Worm (Caenorhabditis elegans): ENCODE measurements around the gene cul-6.

The cul-6 gene

ce11 chrIV:12614624-12615023 lies 24.4 kb upstream of the cul-6 start, which contains the start of gene efa-6:
TSS of gene efa-6 (minus strand) at chrIV:12614724.
- TF ChIP-seq lin-13 (GFP tag; optimal IDR thresholded peaks at IDR 0.05) = no peak
- no peak for TF ChIP-seq mdl-1 (tag; optimal IDR thresholded peaks at IDR 0.05)
- no peak for TF ChIP-seq nhr-237 (tag; optimal IDR thresholded peaks at IDR 0.05)
- TF ChIP-seq unc-55 (GFP tag; optimal IDR thresholded peaks at IDR 0.05) = no peak
- TF ChIP-seq unc-62 (GFP tag; optimal IDR thresholded peaks at IDR 0.05) = no peak
- no peak for TF ChIP-seq mbf-1 (tag; optimal IDR thresholded peaks at IDR 0.05)
- TF ChIP-seq nhr-12 (tag; optimal IDR thresholded peaks at IDR 0.05) = no peak
- no peak for TF ChIP-seq Y55F3AM.14 (GFP tag; optimal IDR thresholded peaks at IDR 0.05)
- no peak for TF ChIP-seq nhr-77 (tag; optimal IDR thresholded peaks at IDR 0.05)
- TF ChIP-seq dmd-4 (tag; optimal IDR thresholded peaks at IDR 0.05) = no peak
- no peak for TF ChIP-seq lin-39 (tag; optimal IDR thresholded peaks at IDR 0.05)
- no peak for TF ChIP-seq ceh-16 (tag; optimal IDR thresholded peaks at IDR 0.05)
- no peak for TF ChIP-seq skn-1 (tag; optimal IDR thresholded peaks at IDR 0.05)
- no peak for TF ChIP-seq gmeb-1 (tag; optimal IDR thresholded peaks at IDR 0.05)
- no peak for TF ChIP-seq R02D3.7 (tag; optimal IDR thresholded peaks at IDR 0.05)
- TF ChIP-seq lsy-2 (tag; optimal IDR thresholded peaks at IDR 0.05) = no peak
- TF ChIP-seq crh-2 (tag; optimal IDR thresholded peaks at IDR 0.05) = no peak

- peak; percentile 63 for TF ChIP-seq gmeb-1 (tag; optimal IDR thresholded peaks at IDR 0.05)
- peak; percentile 29 for TF ChIP-seq fos-1 (tag; optimal IDR thresholded peaks at IDR 0.05)
- peak; percentile 50 for TF ChIP-seq C34F6.9 (tag; optimal IDR thresholded peaks at IDR 0.05)
- no peak for TF ChIP-seq aly-2 (tag; optimal IDR thresholded peaks at IDR 0.05)
- peak; percentile 46 for TF ChIP-seq unc-55 (GFP tag; optimal IDR thresholded peaks at IDR 0.05)
- TF ChIP-seq ztf-11 (tag; optimal IDR thresholded peaks at IDR 0.05) = no peak
- TF ChIP-seq mdl-1 (tag; optimal IDR thresholded peaks at IDR 0.05) = no peak
- TF ChIP-seq lsy-2 (tag; optimal IDR thresholded peaks at IDR 0.05) = peak in 1 of 2 experiments; percentile 67
- TF ChIP-seq sma-3 (GFP tag; optimal IDR thresholded peaks at IDR 0.05) = no peak
Measured at ce11 chrIV:12605401-12605800, 15.2 kb upstream of the cul-6 start, which contains the start of gene Y55D9A.2. TSS of gene Y55D9A.2 (minus strand) at chrIV:12605431.

DNA sequence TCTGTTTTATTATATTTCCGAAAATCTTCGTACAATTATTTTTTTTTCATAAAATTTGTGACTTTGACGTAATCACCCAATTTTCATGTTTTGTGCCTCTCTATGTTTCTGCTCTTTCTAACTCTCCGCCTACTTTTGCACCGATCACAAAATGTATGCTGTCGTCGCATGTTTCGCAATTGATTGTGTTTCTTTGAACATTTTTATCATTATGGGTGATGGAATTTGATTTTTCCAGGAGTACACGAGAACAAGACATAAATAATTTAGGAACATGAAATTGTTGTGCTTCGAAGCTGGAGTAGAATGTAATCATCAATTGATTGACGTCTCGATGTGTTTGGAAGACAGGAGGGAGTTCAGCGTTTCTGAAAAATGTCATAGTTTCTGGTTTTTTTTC lies 10.7 kb upstream of the cul-6 start:
- peak; percentile 85 for TF ChIP-seq fos-1 (tag; optimal IDR thresholded peaks at IDR 0.05)
- TF ChIP-seq crh-2 (tag; optimal IDR thresholded peaks at IDR 0.05) = peak; percentile 25
- TF ChIP-seq lin-39 (tag; optimal IDR thresholded peaks at IDR 0.05) = no peak
- peak; percentile 44 for TF ChIP-seq sma-9 (GFP tag; optimal IDR thresholded peaks at IDR 0.05)
- no peak for TF ChIP-seq sma-9 (tag; optimal IDR thresholded peaks at IDR 0.05)

- no peak for TF ChIP-seq lin-39 (tag; optimal IDR thresholded peaks at IDR 0.05)
- peak; percentile 38 for TF ChIP-seq crh-2 (tag; optimal IDR thresholded peaks at IDR 0.05)
- TF ChIP-seq fos-1 (tag; optimal IDR thresholded peaks at IDR 0.05) = peak; percentile 91
- peak; percentile 83 for TF ChIP-seq sma-9 (GFP tag; optimal IDR thresholded peaks at IDR 0.05)
- TF ChIP-seq sma-9 (tag; optimal IDR thresholded peaks at IDR 0.05) = no peak
- TF ChIP-seq R02D3.7 (tag; optimal IDR thresholded peaks at IDR 0.05) = no peak
- TF ChIP-seq ztf-11 (tag; optimal IDR thresholded peaks at IDR 0.05) = no peak
- no peak for TF ChIP-seq mdl-1 (tag; optimal IDR thresholded peaks at IDR 0.05)
- TF ChIP-seq nhr-77 (tag; optimal IDR thresholded peaks at IDR 0.05) = no peak
- TF ChIP-seq unc-62 (GFP tag; optimal IDR thresholded peaks at IDR 0.05) = no peak
- no peak for TF ChIP-seq unc-39 (tag; optimal IDR thresholded peaks at IDR 0.05)
- TF ChIP-seq nhr-10 (tag; optimal IDR thresholded peaks at IDR 0.05) = no peak
Measured at ce11 chrIV:12599158-12599557, 8.9 kb upstream of the cul-6 start, which contains the start of gene pgp-1. TSS of gene pgp-1 (minus strand) at chrIV:12599169.

ce11 chrIV:12596960-12597359 lies 6.7 kb upstream of the cul-6 start:
- TF ChIP-seq nhr-21 (tag; optimal IDR thresholded peaks at IDR 0.05) (no peak), blmp-1 (tag; optimal IDR thresholded peaks at IDR 0.05; ENCODE audit: insufficient read depth) (no peak), ama-1 (optimal IDR thresholded peaks at IDR 0.05) (no peak), sma-3 (GFP tag; optimal IDR thresholded peaks at IDR 0.05) (no peak), ztf-11 (tag; optimal IDR thresholded peaks at IDR 0.05) (no peak), zag-1 (tag; optimal IDR thresholded peaks at IDR 0.05) (no peak)

- no peak for TF ChIP-seq nhr-77 (tag; optimal IDR thresholded peaks at IDR 0.05)
- no peak for TF ChIP-seq dmd-4 (tag; optimal IDR thresholded peaks at IDR 0.05)
- no peak for TF ChIP-seq lin-39 (tag; optimal IDR thresholded peaks at IDR 0.05)
- TF ChIP-seq elt-3 (tag; optimal IDR thresholded peaks at IDR 0.05) = no peak
- peak; percentile 60 for TF ChIP-seq zag-1 (tag; optimal IDR thresholded peaks at IDR 0.05)
- TF ChIP-seq lsy-2 (tag; optimal IDR thresholded peaks at IDR 0.05) = peak; percentile 57 to 75
- no peak for TF ChIP-seq ceh-16 (tag; optimal IDR thresholded peaks at IDR 0.05)
- TF ChIP-seq nhr-6 (tag; optimal IDR thresholded peaks at IDR 0.05) = no peak
- no peak for TF ChIP-seq nhr-25 (tag; optimal IDR thresholded peaks at IDR 0.05)
- TF ChIP-seq unc-55 (GFP tag; optimal IDR thresholded peaks at IDR 0.05) = peak; percentile 77
- TF ChIP-seq unc-39 (tag; optimal IDR thresholded peaks at IDR 0.05) = no peak
- TF ChIP-seq ztf-11 (tag; optimal IDR thresholded peaks at IDR 0.05) = no peak
- TF ChIP-seq nhr-10 (tag; optimal IDR thresholded peaks at IDR 0.05) = no peak
- no peak for TF ChIP-seq aly-2 (tag; optimal IDR thresholded peaks at IDR 0.05)
- TF ChIP-seq ztf-4 (tag; optimal IDR thresholded peaks at IDR 0.05) = no peak
- no peak for TF ChIP-seq R02D3.7 (tag; optimal IDR thresholded peaks at IDR 0.05)
- no peak for TF ChIP-seq ZK546.5 (tag; optimal IDR thresholded peaks at IDR 0.05)
- no peak for TF ChIP-seq blmp-1 (tag; optimal IDR thresholded peaks at IDR 0.05; ENCODE audit: insufficient read depth)
- peak; percentile 28 for TF ChIP-seq egl-27 (tag; optimal IDR thresholded peaks at IDR 0.05)
- TF ChIP-seq ama-1 (optimal IDR thresholded peaks at IDR 0.05) = no peak
- TF ChIP-seq alr-1 (tag; optimal IDR thresholded peaks at IDR 0.05) = no peak
- TF ChIP-seq Y55F3AM.14 (GFP tag; optimal IDR thresholded peaks at IDR 0.05) = peak; percentile 64
- TF ChIP-seq fos-1 (tag; optimal IDR thresholded peaks at IDR 0.05) = peak; percentile 50
- no peak for TF ChIP-seq nhr-237 (tag; optimal IDR thresholded peaks at IDR 0.05)
- no peak for TF ChIP-seq elt-1 (tag; optimal IDR thresholded peaks at IDR 0.05)
- TF ChIP-seq nhr-12 (tag; optimal IDR thresholded peaks at IDR 0.05) = no peak
- no peak for TF ChIP-seq mbf-1 (tag; optimal IDR thresholded peaks at IDR 0.05)
- no peak for TF ChIP-seq nhr-23 (tag; optimal IDR thresholded peaks at IDR 0.05)
- no peak for TF ChIP-seq unc-62 (GFP tag; optimal IDR thresholded peaks at IDR 0.05)
Measured at ce11 chrIV:12594574-12594973, 4.3 kb upstream of the cul-6 start.
